Fruit fly (Drosophila melanogaster): Measurements from ENCODE around the gene EMC2A.

EMC2A gene

dm6 chr3R:17039993-17040807 is 44.3 kb upstream of the EMC2A start, which contains the start of the genes CG18213 and Trm7-32 (continued):
- TF ChIP-seq CG17361 (GFP tag; IDR thresholded peaks at IDR 0.05) (no peak; the same call in 2 of the 3 replicates), dmrt11E (tag; optimal IDR thresholded peaks at IDR 0.05) (no peak), Hmr (GFP tag; optimal IDR thresholded peaks at IDR 0.05) (no peak), Dip3 (GFP tag; optimal IDR thresholded peaks at IDR 0.05) (no peak), Dad (GFP tag; optimal IDR thresholded peaks at IDR 0.05) (no peak), nerfin-1 (tag; optimal IDR thresholded peaks at IDR 0.05) (no peak), CG2116 (GFP tag; optimal IDR thresholded peaks at IDR 0.05) (peak; percentile 59), ken (GFP tag; IDR thresholded peaks at IDR 0.05) (no peak), klu (GFP tag; IDR thresholded peaks at IDR 0.05) (no peak), jigr1 (GFP tag; IDR thresholded peaks at IDR 0.05) (no peak), Dref (GFP tag; IDR thresholded peaks at IDR 0.05) (peak; percentile 87), pan (optimal IDR thresholded peaks at IDR 0.05) (no peak), pan (GFP tag; optimal IDR thresholded peaks at IDR 0.05 in 1 of 2, IDR thresholded peaks at IDR 0.05 in 1 of 2) (no peak), CG8924 (tag; optimal IDR thresholded peaks at IDR 0.05) (no peak), CG2889 (GFP tag; IDR thresholded peaks at IDR 0.05) (no peak), sc (optimal IDR thresholded peaks at IDR 0.05) (no peak), sc (GFP tag; optimal IDR thresholded peaks at IDR 0.05) (no peak), NfI (GFP tag; optimal IDR thresholded peaks at IDR 0.05) (no peak), CG12769 (tag; optimal IDR thresholded peaks at IDR 0.05) (no peak), ab (GFP tag; optimal IDR thresholded peaks at IDR 0.05) (no peak), insv (GFP tag; optimal IDR thresholded peaks at IDR 0.05) (peak in 1 of 2 experiments; percentile 18), vnd (GFP tag; IDR thresholded peaks at IDR 0.05; ENCODE audit: partially characterized antibody) (peak; percentile 86), ci (GFP tag; IDR thresholded peaks at IDR 0.05) (no peak), pzg (GFP tag; optimal IDR thresholded peaks at IDR 0.05) (peak; percentile 65), bcd (GFP tag; optimal IDR thresholded peaks at IDR 0.05) (no peak), slbo (GFP tag; IDR thresholded peaks at IDR 0.05) (peak; percentile 60; the same call in 1 of the 2 replicates), Lpt (GFP tag; optimal IDR thresholded peaks at IDR 0.05) (no peak), hb (GFP tag; IDR thresholded peaks at IDR 0.05; ENCODE audit: partially characterized antibody) (peak; percentile 72), oc (tag; optimal IDR thresholded peaks at IDR 0.05) (no peak), CG18764 (GFP tag; optimal IDR thresholded peaks at IDR 0.05) (no peak), CG8388 (GFP tag; optimal IDR thresholded peaks at IDR 0.05) (no peak), sisA (GFP tag; IDR thresholded peaks at IDR 0.05) (no peak), CG17359 (tag; optimal IDR thresholded peaks at IDR 0.05) (no peak), CG30403 (GFP tag; optimal IDR thresholded peaks at IDR 0.05) (peak; percentile 4), lov (optimal IDR thresholded peaks at IDR 0.05) (no peak), lov (GFP tag; IDR thresholded peaks at IDR 0.05) (no peak), Sin3A (optimal IDR thresholded peaks at IDR 0.05) (no peak), Pdp1 (GFP tag; optimal IDR thresholded peaks at IDR 0.05) (peak in 1 of 2 experiments; percentile 53), Med (GFP tag) (no peak), D19A (tag; optimal IDR thresholded peaks at IDR 0.05) (no peak), Hey (tag; optimal IDR thresholded peaks at IDR 0.05) (no peak), CG17829 (tag; optimal IDR thresholded peaks at IDR 0.05) (no peak), CG4707 (GFP tag; optimal IDR thresholded peaks at IDR 0.05) (no peak), CG8944 (GFP tag; optimal IDR thresholded peaks at IDR 0.05) (no peak), CG1024 (GFP tag; IDR thresholded peaks at IDR 0.05) (no peak), Sry-δ (GFP tag; optimal IDR thresholded peaks at IDR 0.05) (peak; percentile 77), Nf-YC (tag; optimal IDR thresholded peaks at IDR 0.05) (no peak), CG7839 (tag; optimal IDR thresholded peaks at IDR 0.05) (no peak), ato (GFP tag; IDR thresholded peaks at IDR 0.05; ENCODE audit: partially characterized antibody) (peak; percentile 70), sob (GFP tag; IDR thresholded peaks at IDR 0.05) (no peak), CG12942 (GFP tag; optimal IDR thresholded peaks at IDR 0.05) (no peak)
